Fruit fly (Drosophila melanogaster) whole organism, adult: ENCODE results near the gene CG6729.

Source experiments
- CG11617 ChIP-seq: fragments of 200-800 bp; sonication (Bioruptor generic); optimal IDR thresholded peaks from 2 replicates; lab custom pipeline; 2017; ENCODE audit warnings: mild to moderate bottlenecking, missing biosample characterization, missing genetic modification reagents, missing genetic modification characterization
- CG12768 ChIP-seq: fragments of 200-800 bp; sonication (Bioruptor generic); optimal IDR thresholded peaks from 2 replicates; lab custom pipeline; 2017; ENCODE audit warnings: missing biosample characterization, missing genetic modification characterization, mild to moderate bottlenecking, moderate library complexity, missing genetic modification reagents
- CG14711 ChIP-seq: fragments of 200-800 bp; sonication (Bioruptor generic); optimal IDR thresholded peaks from 2 replicates; lab custom pipeline; 2018; ENCODE audit warnings: missing biosample characterization, mild to moderate bottlenecking, missing genetic modification characterization, moderate library complexity
- CG1620 ChIP-seq: fragments of 200-800 bp; sonication (Bioruptor generic); optimal IDR thresholded peaks from 2 replicates; lab custom pipeline; 2016; ENCODE audit warnings: missing biosample characterization, missing genetic modification characterization
- CG33017 ChIP-seq: fragments of 200-800 bp; sonication (Bioruptor generic); optimal IDR thresholded peaks from 2 replicates; lab custom pipeline; 2018; ENCODE audit warnings: missing biosample characterization, mild to moderate bottlenecking, missing genetic modification characterization, moderate library complexity
- CG5204 ChIP-seq: fragments of 200-800 bp; sonication (Bioruptor generic); optimal IDR thresholded peaks from 2 replicates; lab custom pipeline; 2016; ENCODE audit warnings: missing biosample characterization, missing genetic modification characterization
- CG7045 ChIP-seq: fragments of 200-800 bp; sonication (Bioruptor generic); optimal IDR thresholded peaks from 2 replicates; lab custom pipeline; 2017; ENCODE audit warnings: missing biosample characterization, mild to moderate bottlenecking, missing genetic modification characterization
- CG7101 ChIP-seq: fragments of 200-800 bp; sonication (Bioruptor generic); optimal IDR thresholded peaks from 2 replicates; lab custom pipeline; 2018; ENCODE audit warnings: missing biosample characterization, mild to moderate bottlenecking, missing genetic modification characterization, moderate library complexity
- Clk ChIP-seq: fragments of 200-800 bp; sonication (Bioruptor generic); optimal IDR thresholded peaks from 2 replicates; lab custom pipeline; 2017; ENCODE audit warnings: missing biosample characterization, missing genetic modification characterization
- Crg-1 ChIP-seq: fragments of 200-800 bp; sonication (Bioruptor generic); optimal IDR thresholded peaks from 2 replicates; lab custom pipeline; 2016; ENCODE audit warnings: missing biosample characterization, missing genetic modification characterization
- Hr96 ChIP-seq: fragments of 200-800 bp; sonication (Bioruptor generic); optimal IDR thresholded peaks from 2 replicates; lab custom pipeline; 2016; ENCODE audit warnings: missing biosample characterization, missing genetic modification characterization
- Mnt ChIP-seq: fragments of 200-800 bp; sonication (Bioruptor generic); optimal IDR thresholded peaks from 2 replicates; lab custom pipeline; 2016; ENCODE audit warnings: missing biosample characterization, mild to moderate bottlenecking, missing genetic modification characterization
- bab1 ChIP-seq: fragments of 200-800 bp; sonication (Bioruptor generic); optimal IDR thresholded peaks from 3 replicates; lab custom pipeline; 2019; ENCODE audit warnings: missing biosample characterization, mild to moderate bottlenecking, missing genetic modification characterization, moderate library complexity
- cic ChIP-seq: fragments of 200-800 bp; sonication (Bioruptor generic); optimal IDR thresholded peaks from 2 replicates; lab custom pipeline; 2017; ENCODE audit warnings: missing biosample characterization, mild to moderate bottlenecking, missing genetic modification characterization, moderate library complexity
- cnc ChIP-seq, 2 experiments: fragments of >200 bp; optimal IDR thresholded peaks; 2 replicates each; lab custom pipeline; 2017
- kay ChIP-seq: fragments of 200-800 bp; sonication (Bioruptor generic); peaks from one replicate; lab custom pipeline; 2016; ENCODE audit warnings: missing biosample characterization, missing genetic modification characterization, borderline replicate concordance
- ovo ChIP-seq: fragments of 200-800 bp; sonication (Bioruptor generic); optimal IDR thresholded peaks from 2 replicates; lab custom pipeline; 2016; ENCODE audit warnings: missing biosample characterization, missing genetic modification characterization
- pad ChIP-seq: fragments of 200-800 bp; sonication (Bioruptor generic); optimal IDR thresholded peaks from 3 replicates; lab custom pipeline; 2017; ENCODE audit warnings: missing biosample characterization, missing genetic modification characterization, mild to moderate bottlenecking, moderate library complexity, missing genetic modification reagents
- tj ChIP-seq: fragments of 200-800 bp; sonication (Bioruptor generic); optimal IDR thresholded peaks from 3 replicates; lab custom pipeline; 2017; ENCODE audit warnings: missing biosample characterization, mild to moderate bottlenecking, missing genetic modification characterization, moderate library complexity
- toe ChIP-seq: fragments of 200-800 bp; sonication (Bioruptor generic); optimal IDR thresholded peaks from 2 replicates; lab custom pipeline; 2016; ENCODE audit warnings: missing biosample characterization, missing genetic modification characterization

Gene CG6729

DNA sequence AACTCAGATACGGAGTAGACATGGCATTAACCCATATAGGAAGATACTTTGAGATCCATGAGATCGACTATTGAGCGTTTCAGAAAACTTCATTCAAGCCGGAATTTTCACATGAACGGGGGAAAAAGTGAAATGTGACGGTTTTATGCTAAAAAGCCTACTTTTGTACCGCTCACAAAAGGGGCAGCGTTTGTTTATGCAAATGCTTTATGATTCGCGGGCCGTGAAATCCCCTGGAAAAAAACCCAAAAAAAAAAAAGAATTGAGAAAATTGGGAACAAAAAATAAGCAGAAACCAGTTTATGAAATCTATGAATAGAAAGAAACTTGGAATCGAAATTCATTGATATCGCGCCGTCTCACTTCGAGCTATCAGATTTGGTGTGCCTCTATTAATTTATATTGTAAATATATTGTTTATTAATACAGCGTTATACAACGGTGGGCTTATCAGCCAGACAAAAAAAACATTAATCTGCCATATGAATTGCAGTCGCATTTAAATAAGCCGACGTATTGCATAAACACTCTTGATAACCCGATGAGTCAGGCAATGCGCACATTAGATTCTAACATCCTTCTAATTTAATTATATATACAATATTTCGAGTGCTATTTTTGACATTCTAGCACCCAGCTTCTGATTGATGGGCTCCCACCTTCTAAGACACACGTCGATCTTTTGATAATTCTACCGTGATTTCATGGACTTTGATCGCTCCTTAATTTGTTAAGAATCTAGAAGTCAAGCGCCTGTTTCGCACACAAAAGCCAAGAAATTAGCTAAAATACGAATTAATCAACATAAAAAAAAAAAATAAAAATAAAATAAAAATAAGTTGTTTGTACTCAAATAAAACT, 6.1 kb upstream of the CG6729 start:
- TF ChIP-seq Mnt (GFP tag; lab: Kevin White, UChicago) = no peak
- TF ChIP-seq cic (GFP tag; lab: Kevin White, UChicago) = peak; percentile 16
- no peak for TF ChIP-seq CG11617 (GFP tag; lab: Kevin White, UChicago)
- TF ChIP-seq CG7045 (GFP tag; lab: Kevin White, UChicago) = no peak
- TF ChIP-seq pad (GFP tag; lab: Kevin White, UChicago) = no peak
- TF ChIP-seq kay (GFP tag; lab: Kevin White, UChicago) = peak; percentile 79

- TF ChIP-seq bab1 (GFP tag; lab: Kevin White, UChicago) = no peak
- TF ChIP-seq Hr96 (GFP tag; lab: Kevin White, UChicago) = no peak
- TF ChIP-seq ovo (GFP tag; lab: Kevin White, UChicago) = no peak
- no peak for TF ChIP-seq tj (GFP tag; lab: Kevin White, UChicago)
- no peak for TF ChIP-seq CG7101 (tag; lab: Kevin White, UChicago)
- TF ChIP-seq CG11617 (GFP tag; lab: Kevin White, UChicago) = no peak
- no peak for TF ChIP-seq CG14711 (tag; lab: Kevin White, UChicago)
- TF ChIP-seq toe (GFP tag; lab: Kevin White, UChicago) = no peak
- no peak for TF ChIP-seq kay (GFP tag; lab: Kevin White, UChicago)
- TF ChIP-seq CG5204 = no peak
- TF ChIP-seq CG33017 (tag; lab: Kevin White, UChicago) = no peak
- no peak for TF ChIP-seq Crg-1
- no peak for TF ChIP-seq cic (GFP tag; lab: Kevin White, UChicago)
Observed at dm6 chr2L:10748218-10748617, 4.5 kb upstream of the CG6729 start.

DNA sequence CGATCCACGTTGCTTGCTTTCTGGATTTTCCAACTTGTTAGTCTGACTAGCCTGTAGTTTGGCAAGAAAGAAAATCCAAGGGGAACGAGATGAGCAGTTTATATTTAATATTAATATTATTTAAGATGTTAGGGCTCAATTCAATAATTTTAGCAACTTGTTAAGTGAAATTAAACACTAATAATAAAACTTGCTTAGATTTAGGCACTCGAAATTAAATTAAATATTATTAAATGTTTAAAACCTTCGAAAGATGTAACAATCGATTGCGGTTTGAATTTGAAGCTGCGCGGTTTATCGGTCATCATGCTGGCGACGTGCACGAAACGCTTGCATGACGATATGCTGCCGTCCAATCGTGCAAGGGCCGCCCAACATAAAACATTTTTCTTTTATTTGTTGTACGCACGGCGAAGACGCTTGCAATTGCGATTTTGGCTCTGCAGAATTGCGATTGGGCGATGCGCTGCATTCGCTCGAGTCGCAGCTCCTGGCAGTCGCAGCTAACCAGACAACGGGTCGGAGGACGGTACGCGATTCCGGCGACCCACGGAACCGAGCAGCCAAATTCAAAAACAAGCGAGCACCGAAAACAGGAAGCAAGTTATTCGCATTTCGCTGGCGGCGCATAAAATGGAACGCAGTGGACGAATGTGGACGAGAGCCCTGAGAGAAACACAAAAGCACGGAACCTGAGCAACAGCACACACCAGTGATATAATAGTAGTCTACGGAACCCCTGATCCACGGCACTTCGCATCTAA, 6.6 kb downstream of the CG6729 start, which contains the start of the genes Vha16-5 and CG12299:
Gene Vha16-5, minus strand, starts transcription at position 51 of the 764 bp plus-strand sequence.
Gene CG12299, plus strand, starts transcription at position 353 of the 764 bp plus-strand sequence.
- TF ChIP-seq pad (GFP tag; lab: Kevin White, UChicago) = peak; percentile 31
- peak; percentile 75 for TF ChIP-seq tj (GFP tag; lab: Kevin White, UChicago)
- TF ChIP-seq Hr96 (GFP tag; lab: Kevin White, UChicago) = peak; percentile 58
- peak; percentile 33 for TF ChIP-seq CG7101 (tag; lab: Kevin White, UChicago)
- no peak for TF ChIP-seq CG33017 (tag; lab: Kevin White, UChicago)
- peak; percentile 10 for TF ChIP-seq CG7045 (GFP tag; lab: Kevin White, UChicago)
- peak; percentile 30 for TF ChIP-seq Crg-1
- peak; percentile 78 for TF ChIP-seq CG11617 (GFP tag; lab: Kevin White, UChicago)
- peak; percentile 97 for TF ChIP-seq bab1 (GFP tag; lab: Kevin White, UChicago)
- peak; percentile 75 for TF ChIP-seq CG1620
- TF ChIP-seq cic (GFP tag; lab: Kevin White, UChicago) = no peak
- peak; percentile 38 for TF ChIP-seq CG14711 (tag; lab: Kevin White, UChicago)
- TF ChIP-seq Mnt (GFP tag; lab: Kevin White, UChicago) = peak; percentile 59
- TF ChIP-seq CG12768 (GFP tag; lab: Kevin White, UChicago) = peak; percentile 0
- peak; percentile 65 for TF ChIP-seq toe (GFP tag; lab: Kevin White, UChicago)
- TF ChIP-seq kay (GFP tag; lab: Kevin White, UChicago) = no peak
- TF ChIP-seq CG5204 = peak; percentile 58
- TF ChIP-seq cnc (optimal IDR thresholded peaks at IDR 0.05; lab: Kevin White, UChicago) = no peak
- no peak for TF ChIP-seq ovo (GFP tag; lab: Kevin White, UChicago)
- TF ChIP-seq Clk (GFP tag; lab: Kevin White, UChicago) = no peak

DNA sequence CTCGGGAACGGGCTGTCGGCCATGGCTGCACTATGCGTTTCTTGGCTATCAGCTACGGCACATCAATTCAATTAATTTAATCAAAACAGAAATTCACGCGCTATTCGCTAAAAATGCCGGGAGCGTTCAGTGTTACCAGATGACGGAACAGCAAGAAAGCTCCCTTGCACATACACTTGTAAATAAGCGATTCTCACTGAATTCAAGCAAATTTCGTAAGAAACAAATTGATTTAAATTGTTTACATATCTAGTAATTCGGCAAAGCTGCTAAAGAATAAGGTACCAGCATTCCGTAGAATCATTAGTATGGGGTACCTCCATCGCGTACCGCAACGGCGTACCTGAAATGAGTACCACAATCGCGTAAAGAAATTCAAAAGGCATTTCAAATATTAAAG, 7.8 kb downstream of the CG6729 start, which contains the start of gene Nup107:
Gene Nup107, minus strand, starts transcription at position 149 of the 400 bp plus-strand sequence.
- TF ChIP-seq Clk (GFP tag; lab: Kevin White, UChicago) (no peak), Crg-1 (no peak), pad (GFP tag; lab: Kevin White, UChicago) (no peak), ovo (GFP tag; lab: Kevin White, UChicago) (no peak), CG7045 (GFP tag; lab: Kevin White, UChicago) (no peak), bab1 (GFP tag; lab: Kevin White, UChicago) (no peak), CG11617 (GFP tag; lab: Kevin White, UChicago) (no peak), kay (GFP tag; lab: Kevin White, UChicago) (no peak), CG5204 (no peak), cic (GFP tag; lab: Kevin White, UChicago) (no peak)

- TF ChIP-seq toe (GFP tag; lab: Kevin White, UChicago) (peak; percentile 70), CG12768 (GFP tag; lab: Kevin White, UChicago) (peak; percentile 20), bab1 (GFP tag; lab: Kevin White, UChicago) (peak; percentile 79), CG14711 (tag; lab: Kevin White, UChicago) (peak; percentile 96), cnc (optimal IDR thresholded peaks at IDR 0.05; lab: Kevin White, UChicago) (no peak), ovo (GFP tag; lab: Kevin White, UChicago) (no peak), Hr96 (GFP tag; lab: Kevin White, UChicago) (peak; percentile 53), cic (GFP tag; lab: Kevin White, UChicago) (no peak), kay (GFP tag; lab: Kevin White, UChicago) (no peak), pad (GFP tag; lab: Kevin White, UChicago) (peak; percentile 12), CG7101 (tag; lab: Kevin White, UChicago) (peak; percentile 41), Mnt (GFP tag; lab: Kevin White, UChicago) (peak; percentile 22), CG33017 (tag; lab: Kevin White, UChicago) (no peak), Clk (GFP tag; lab: Kevin White, UChicago) (no peak), CG5204 (peak; percentile 58), CG1620 (peak; percentile 46), CG11617 (GFP tag; lab: Kevin White, UChicago) (peak; percentile 54), Crg-1 (peak; percentile 43), CG7045 (GFP tag; lab: Kevin White, UChicago) (peak; percentile 2), tj (GFP tag; lab: Kevin White, UChicago) (no peak)
Observed at dm6 chr2L:10732343-10732808, 11.4 kb downstream of the CG6729 start, which contains the start of the genes EMC3 and Dpy-30L1. Gene EMC3 (minus strand): TSS chr2L:10732423. Gene Dpy-30L1 (plus strand): TSS chr2L:10732653.
